Worm (Caenorhabditis elegans): ENCODE results near the gene C37E2.3.

ce11 chrX:14140040-14140439 is 40.2 kb upstream of the C37E2.3 start, which contains the start of gene nkat-1:
- TF ChIP-seq grh-1 (GFP tag; IDR thresholded peaks at IDR 0.05) = no peak
- TF ChIP-seq pqm-1 (tag; optimal IDR thresholded peaks at IDR 0.05) = no peak
- TF ChIP-seq lin-13 (GFP tag; optimal IDR thresholded peaks at IDR 0.05) = no peak
- TF ChIP-seq nhr-28 (tag; optimal IDR thresholded peaks at IDR 0.05) = no peak
- TF ChIP-seq nhr-12 (tag; optimal IDR thresholded peaks at IDR 0.05) = no peak

Data from whole organism, L1 larva.